Fruit fly (Drosophila melanogaster): ENCODE data around the gene Zasp67.

The Zasp67 gene

dm6 chr3L:9846577-9847342 lies 49.3 kb upstream of the Zasp67 start (continued):
- TF ChIP-seq CG6854 (GFP tag; optimal IDR thresholded peaks at IDR 0.05): peak; percentile 21
- TF ChIP-seq CG15601 (tag; optimal IDR thresholded peaks at IDR 0.05): no peak
- no peak for TF ChIP-seq Mrtf (GFP tag; IDR thresholded peaks at IDR 0.05)
- no peak for TF ChIP-seq CG9797 (GFP tag; optimal IDR thresholded peaks at IDR 0.05)
- no peak for TF ChIP-seq CG12104 (GFP tag; optimal IDR thresholded peaks at IDR 0.05)
- no peak for TF ChIP-seq CG18011 (GFP tag; optimal IDR thresholded peaks at IDR 0.05)
- no peak for TF ChIP-seq Gsc (GFP tag; IDR thresholded peaks at IDR 0.05)
- TF ChIP-seq ewg (GFP tag; optimal IDR thresholded peaks at IDR 0.05): no peak
- TF ChIP-seq CG4707 (GFP tag; optimal IDR thresholded peaks at IDR 0.05): no peak
- no peak for TF ChIP-seq CG10274 (GFP tag; optimal IDR thresholded peaks at IDR 0.05)
- TF ChIP-seq BtbVII (GFP tag; optimal IDR thresholded peaks at IDR 0.05): no peak
- no peak for TF ChIP-seq Asciz (GFP tag; optimal IDR thresholded peaks at IDR 0.05)
- TF ChIP-seq sc (optimal IDR thresholded peaks at IDR 0.05): no peak
- TF ChIP-seq sc (GFP tag; optimal IDR thresholded peaks at IDR 0.05): no peak
- no peak for TF ChIP-seq ash1 (GFP tag; optimal IDR thresholded peaks at IDR 0.05)
- no peak for TF ChIP-seq scrt (GFP tag; optimal IDR thresholded peaks at IDR 0.05)
- TF ChIP-seq hkb (optimal IDR thresholded peaks at IDR 0.05): no peak
- TF ChIP-seq hkb (GFP tag; IDR thresholded peaks at IDR 0.05): no peak
- TF ChIP-seq tna (GFP tag; IDR thresholded peaks at IDR 0.05; ENCODE audit: partially characterized antibody): peak; percentile 74; the same call in 1 of the 2 replicates
- TF ChIP-seq dmrt11E (tag; optimal IDR thresholded peaks at IDR 0.05): no peak
- no peak for TF ChIP-seq Ssrp (tag; optimal IDR thresholded peaks at IDR 0.05)
- TF ChIP-seq CG12769 (tag; optimal IDR thresholded peaks at IDR 0.05): peak; percentile 7
- TF ChIP-seq ems (GFP tag; optimal IDR thresholded peaks at IDR 0.05): no peak
- TF ChIP-seq bcd (GFP tag; optimal IDR thresholded peaks at IDR 0.05): no peak
- TF ChIP-seq Dll (GFP tag; IDR thresholded peaks at IDR 0.05; ENCODE audit: partially characterized antibody): no peak
- TF ChIP-seq CG2678 (tag; optimal IDR thresholded peaks at IDR 0.05): no peak
- no peak for TF ChIP-seq zen2 (GFP tag; IDR thresholded peaks at IDR 0.05; ENCODE audit: partially characterized antibody)
- no peak for TF ChIP-seq CG17802 (tag; optimal IDR thresholded peaks at IDR 0.05)
- peak; percentile 63; the same call in 1 of the 3 replicates for TF ChIP-seq hb (GFP tag; IDR thresholded peaks at IDR 0.05; ENCODE audit: partially characterized antibody)
- TF ChIP-seq CG2202 (tag; optimal IDR thresholded peaks at IDR 0.05): no peak
- TF ChIP-seq pum (GFP tag; optimal IDR thresholded peaks at IDR 0.05): no peak

- no peak for TF ChIP-seq gro (GFP tag; optimal IDR thresholded peaks at IDR 0.05)
- TF ChIP-seq sug (tag; optimal IDR thresholded peaks at IDR 0.05): peak; percentile 93
- TF ChIP-seq lov (optimal IDR thresholded peaks at IDR 0.05): no peak
- no peak for TF ChIP-seq lov (GFP tag; IDR thresholded peaks at IDR 0.05)
- peak; percentile 81 for TF ChIP-seq ftz-f1 (GFP tag; optimal IDR thresholded peaks at IDR 0.05)
- TF ChIP-seq maf-S (GFP tag; optimal IDR thresholded peaks at IDR 0.05): no peak
- TF ChIP-seq nau (GFP tag; optimal IDR thresholded peaks at IDR 0.05): no peak
- no peak for TF ChIP-seq Max (GFP tag; optimal IDR thresholded peaks at IDR 0.05)
- TF ChIP-seq eyg (GFP tag; optimal IDR thresholded peaks at IDR 0.05): no peak
- TF ChIP-seq tgo (GFP tag; IDR thresholded peaks at IDR 0.05): no peak
- no peak for TF ChIP-seq CG10543 (GFP tag; optimal IDR thresholded peaks at IDR 0.05)
- TF ChIP-seq kni (GFP tag; optimal IDR thresholded peaks at IDR 0.05): peak; percentile 11
- TF ChIP-seq z (GFP tag; IDR thresholded peaks at IDR 0.05): no peak
- no peak for TF ChIP-seq Sox100B (GFP tag; optimal IDR thresholded peaks at IDR 0.05)
- TF ChIP-seq rib (GFP tag; IDR thresholded peaks at IDR 0.05): peak; percentile 53; the same call in 1 of the 2 replicates
- peak; percentile 31 for TF ChIP-seq twi (tag; optimal IDR thresholded peaks at IDR 0.05)
- peak; percentile 37; the same call in 1 of the 2 replicates for TF ChIP-seq GATAe (GFP tag; conservative IDR thresholded peaks at IDR 0.05)
- no peak for TF ChIP-seq eve (GFP tag; optimal IDR thresholded peaks at IDR 0.05)
- peak; percentile 9 for TF ChIP-seq HmgZ (tag; optimal IDR thresholded peaks at IDR 0.05)
- 0 out of 2 replicates have a peak, but pooled peaks have one; percentile 20 for TF ChIP-seq CG14014 (GFP tag; IDR thresholded peaks at IDR 0.05)
Observed at dm6 chr3L:9845980-9846538, 48.6 kb upstream of the Zasp67 start.

All from whole organism, embryonic.